Worm (Caenorhabditis elegans): ENCODE measurements around the gene daf-22.
A peak's percentile ranks its signal among the peaks of the same experiment; 100 is the strongest.

Gene daf-22

ce11 chrII:12435202-12435872 lies 9.8 kb upstream of the daf-22 start:
- TF ChIP-seq mab-9 (GFP tag; IDR thresholded peaks at IDR 0.05), result no peak
- no peak for TF ChIP-seq efl-1 (optimal IDR thresholded peaks at IDR 0.05)
- peak in 1 of 2 experiments; percentile 52 for TF ChIP-seq efl-1 (GFP tag; optimal IDR thresholded peaks at IDR 0.05 in 1 of 2)

ce11 chrII:12432356-12432755 lies 6.9 kb upstream of the daf-22 start, which contains the start of gene dct-12:
dct-12 (minus strand) TSS chrII:12432456.
- TF ChIP-seq jun-1 (tag; optimal IDR thresholded peaks at IDR 0.05), result no peak
- no peak for TF ChIP-seq lin-35 (GFP tag; optimal IDR thresholded peaks at IDR 0.05)
- no peak for TF ChIP-seq pag-3 (tag; optimal IDR thresholded peaks at IDR 0.05; ENCODE audit: borderline replicate concordance, insufficient read depth)
- TF ChIP-seq lir-3 (tag; optimal IDR thresholded peaks at IDR 0.05; ENCODE audit: poor library complexity), result no peak
- TF ChIP-seq ces-1 (GFP tag; optimal IDR thresholded peaks at IDR 0.05), result no peak
- no peak for TF ChIP-seq alr-1 (tag; optimal IDR thresholded peaks at IDR 0.05; ENCODE audit: borderline replicate concordance)
- no peak for TF ChIP-seq mep-1 (tag; optimal IDR thresholded peaks at IDR 0.05)
- TF ChIP-seq ztf-4 (tag; optimal IDR thresholded peaks at IDR 0.05), result no peak
- no peak for TF ChIP-seq ceh-82 (tag; optimal IDR thresholded peaks at IDR 0.05)
- TF ChIP-seq hlh-17 (GFP tag; optimal IDR thresholded peaks at IDR 0.05; ENCODE audit: borderline replicate concordance), result no peak
- no peak for TF ChIP-seq egl-13 (tag; optimal IDR thresholded peaks at IDR 0.05)
- TF ChIP-seq sptf-1 (tag; optimal IDR thresholded peaks at IDR 0.05), result no peak
- TF ChIP-seq mdl-1 (tag; optimal IDR thresholded peaks at IDR 0.05), result no peak
- TF ChIP-seq blmp-1 (tag; optimal IDR thresholded peaks at IDR 0.05), result no peak
- no peak for TF ChIP-seq unc-98 (GFP tag; IDR thresholded peaks at IDR 0.05)
- no peak for TF ChIP-seq nhr-20 (tag; optimal IDR thresholded peaks at IDR 0.05)
- no peak for TF ChIP-seq mab-9 (GFP tag; IDR thresholded peaks at IDR 0.05)
- TF ChIP-seq isw-1 (GFP tag; IDR thresholded peaks at IDR 0.05), result no peak
- TF ChIP-seq irx-1 (tag; optimal IDR thresholded peaks at IDR 0.05), result no peak
- TF ChIP-seq vab-15 (tag; optimal IDR thresholded peaks at IDR 0.05), result no peak

ce11 chrII:12429743-12430142 lies 4.2 kb upstream of the daf-22 start, which contains the start of gene Y57A10C.8:
Y57A10C.8 (minus strand) TSS chrII:12429843.
- no peak for TF ChIP-seq mab-9 (GFP tag; IDR thresholded peaks at IDR 0.05)
- TF ChIP-seq unc-86 (tag; optimal IDR thresholded peaks at IDR 0.05), result no peak
- no peak for TF ChIP-seq skn-1 (tag; optimal IDR thresholded peaks at IDR 0.05)
- no peak for TF ChIP-seq efl-1 (optimal IDR thresholded peaks at IDR 0.05)
- no peak for TF ChIP-seq efl-1 (GFP tag; optimal IDR thresholded peaks at IDR 0.05 in 1 of 2)
- TF ChIP-seq nhr-20 (tag; optimal IDR thresholded peaks at IDR 0.05), result no peak
- TF ChIP-seq snpc-4 (tag; optimal IDR thresholded peaks at IDR 0.05), result no peak
- no peak for TF ChIP-seq zag-1 (tag; optimal IDR thresholded peaks at IDR 0.05)
- TF ChIP-seq nhr-85 (tag), result no peak
- TF ChIP-seq mef-2 (tag; optimal IDR thresholded peaks at IDR 0.05), result no peak
- no peak for TF ChIP-seq hlh-4 (tag; optimal IDR thresholded peaks at IDR 0.05)
- TF ChIP-seq alr-1 (tag; optimal IDR thresholded peaks at IDR 0.05; ENCODE audit: borderline replicate concordance), result no peak

ce11 chrII:12420486-12420885 lies 5.0 kb downstream of the daf-22 start, which contains the start of gene sre-26:
sre-26 (minus strand) TSS chrII:12420586.
- TF ChIP-seq fkh-10 (GFP tag; optimal IDR thresholded peaks at IDR 0.05) (no peak), aha-1 (tag; optimal IDR thresholded peaks at IDR 0.05) (no peak), skn-1 (tag; optimal IDR thresholded peaks at IDR 0.05) (no peak), mef-2 (tag; optimal IDR thresholded peaks at IDR 0.05) (no peak), irx-1 (tag; optimal IDR thresholded peaks at IDR 0.05) (no peak), xbp-1 (tag; optimal IDR thresholded peaks at IDR 0.05) (no peak), hpl-2 (GFP tag; optimal IDR thresholded peaks at IDR 0.05) (no peak), pax-3 (tag; optimal IDR thresholded peaks at IDR 0.05) (no peak), F16B12.6 (tag; optimal IDR thresholded peaks at IDR 0.05) (no peak), ceh-82 (tag; optimal IDR thresholded peaks at IDR 0.05) (no peak), sup-37 (GFP tag; optimal IDR thresholded peaks at IDR 0.05) (no peak), elt-3 (tag; optimal IDR thresholded peaks at IDR 0.05) (no peak), aly-2 (tag; optimal IDR thresholded peaks at IDR 0.05) (no peak), lir-3 (tag; optimal IDR thresholded peaks at IDR 0.05; ENCODE audit: poor library complexity) (no peak)

All from whole organism, L1 larva.